Fruit fly (Drosophila melanogaster): Measurements from ENCODE around the gene CG34135.

The CG34135 gene

dm6 chr3R:8747871-8748775 is 19.9 kb downstream of the CG34135 start:
- peak; percentile 83 for TF ChIP-seq noc (tag; optimal IDR thresholded peaks at IDR 0.05)

dm6 chr3R:8747134-8747870 is 20.7 kb downstream of the CG34135 start, which contains the start of the genes CG9801 and Nasp:
CG9801 (minus strand) TSS chr3R:8747675.
Nasp (plus strand) TSS chr3R:8747798.
- no peak for TF ChIP-seq noc (tag; optimal IDR thresholded peaks at IDR 0.05)

dm6 chr3R:8746354-8746753 is 21.6 kb downstream of the CG34135 start:
- TF ChIP-seq noc (tag; optimal IDR thresholded peaks at IDR 0.05), result no peak

- TF ChIP-seq noc (tag; optimal IDR thresholded peaks at IDR 0.05), result peak; percentile 51
These were observed 23.8 kb downstream of the CG34135 start for dm6 chr3R:8744198-8744597.

- no peak for TF ChIP-seq noc (tag; optimal IDR thresholded peaks at IDR 0.05)
These were observed 25.3 kb downstream of the CG34135 start for dm6 chr3R:8742661-8743060.

dm6 chr3R:8741941-8742340 is 26.1 kb downstream of the CG34135 start:
- TF ChIP-seq noc (tag; optimal IDR thresholded peaks at IDR 0.05), result no peak

dm6 chr3R:8741248-8741647 is 26.7 kb downstream of the CG34135 start:
- no peak for TF ChIP-seq noc (tag; optimal IDR thresholded peaks at IDR 0.05)

dm6 chr3R:8740118-8740517 is 27.9 kb downstream of the CG34135 start:
- TF ChIP-seq noc (tag; optimal IDR thresholded peaks at IDR 0.05), result no peak

dm6 chr3R:8739161-8739783 is 28.7 kb downstream of the CG34135 start:
- no peak for TF ChIP-seq noc (tag; optimal IDR thresholded peaks at IDR 0.05)

dm6 chr3R:8731597-8732263 is 36.3 kb downstream of the CG34135 start, which contains the start of the genes M1BP and CG8202:
M1BP (minus strand) TSS chr3R:8731698.
CG8202 (plus strand) TSS chr3R:8732091.
- peak; percentile 93 for TF ChIP-seq noc (tag; optimal IDR thresholded peaks at IDR 0.05)

- no peak for TF ChIP-seq noc (tag; optimal IDR thresholded peaks at IDR 0.05)
These were observed 38.4 kb downstream of the CG34135 start, which contains the start of gene ranshi for dm6 chr3R:8729542-8729941. ranshi (minus strand) TSS chr3R:8729693.

dm6 chr3R:8726632-8727031 is 41.4 kb downstream of the CG34135 start, which contains the start of gene CG8159:
CG8159 (plus strand) TSS chr3R:8726854.
- no peak for TF ChIP-seq noc (tag; optimal IDR thresholded peaks at IDR 0.05)

- no peak for TF ChIP-seq noc (tag; optimal IDR thresholded peaks at IDR 0.05)
These were observed 42.8 kb downstream of the CG34135 start, which contains the start of gene ouib for dm6 chr3R:8725179-8725578. ouib (plus strand) TSS chr3R:8725479.

dm6 chr3R:8722962-8723548 is 44.9 kb downstream of the CG34135 start, which contains the start of gene nom:
nom (plus strand) TSS chr3R:8723174.
- TF ChIP-seq noc (tag; optimal IDR thresholded peaks at IDR 0.05), result no peak

dm6 chr3R:8721071-8721470 is 46.9 kb downstream of the CG34135 start, which contains the start of gene CG8136:
CG8136 (plus strand) TSS chr3R:8721371.
- no peak for TF ChIP-seq noc (tag; optimal IDR thresholded peaks at IDR 0.05)
